Fruit fly (Drosophila melanogaster): ENCODE measurements around the gene Med.
A peak's percentile ranks its signal among the peaks of the same experiment; 100 is the strongest.

The Med gene

DNA sequence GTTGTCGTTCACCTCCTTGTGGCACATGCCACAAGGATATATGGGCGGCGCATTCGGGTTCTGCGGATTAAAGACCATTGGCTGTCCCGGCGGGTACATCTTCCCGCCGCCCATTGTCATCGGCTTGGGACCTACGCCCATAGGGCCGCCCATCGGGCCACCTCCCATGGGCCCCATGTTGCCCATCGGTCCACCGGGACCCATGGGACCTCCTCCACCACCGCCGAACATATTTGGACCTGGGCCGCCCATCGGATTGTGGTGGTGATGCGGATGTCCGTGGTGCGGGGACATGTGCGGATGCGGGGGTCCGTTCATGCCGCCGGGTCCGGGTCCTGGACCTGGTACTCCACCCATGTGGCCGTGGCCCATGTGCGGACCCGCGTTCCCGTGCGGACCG, 33.5 kb upstream of the Med start:
- TF ChIP-seq kay (GFP tag; ENCODE audit: borderline replicate concordance) (no peak), CG7101 (tag; optimal IDR thresholded peaks at IDR 0.05) (no peak), pad (GFP tag; optimal IDR thresholded peaks at IDR 0.05) (no peak), tj (GFP tag; optimal IDR thresholded peaks at IDR 0.05) (no peak), Mnt (GFP tag; optimal IDR thresholded peaks at IDR 0.05) (no peak), CG7045 (GFP tag; optimal IDR thresholded peaks at IDR 0.05) (no peak), CG33017 (tag; optimal IDR thresholded peaks at IDR 0.05) (no peak), CG1620 (GFP tag; optimal IDR thresholded peaks at IDR 0.05) (no peak), ovo (GFP tag; optimal IDR thresholded peaks at IDR 0.05) (no peak), CG11617 (GFP tag; optimal IDR thresholded peaks at IDR 0.05) (no peak), Crg-1 (GFP tag; optimal IDR thresholded peaks at IDR 0.05) (no peak), toe (GFP tag; optimal IDR thresholded peaks at IDR 0.05) (no peak), cic (GFP tag; optimal IDR thresholded peaks at IDR 0.05) (no peak), CG12768 (GFP tag; optimal IDR thresholded peaks at IDR 0.05) (no peak), cnc (optimal IDR thresholded peaks at IDR 0.05) (no peak), Clk (GFP tag; optimal IDR thresholded peaks at IDR 0.05) (no peak), bab1 (GFP tag; optimal IDR thresholded peaks at IDR 0.05) (no peak), Hr96 (GFP tag; optimal IDR thresholded peaks at IDR 0.05) (no peak), CG5204 (GFP tag; optimal IDR thresholded peaks at IDR 0.05) (no peak)

DNA sequence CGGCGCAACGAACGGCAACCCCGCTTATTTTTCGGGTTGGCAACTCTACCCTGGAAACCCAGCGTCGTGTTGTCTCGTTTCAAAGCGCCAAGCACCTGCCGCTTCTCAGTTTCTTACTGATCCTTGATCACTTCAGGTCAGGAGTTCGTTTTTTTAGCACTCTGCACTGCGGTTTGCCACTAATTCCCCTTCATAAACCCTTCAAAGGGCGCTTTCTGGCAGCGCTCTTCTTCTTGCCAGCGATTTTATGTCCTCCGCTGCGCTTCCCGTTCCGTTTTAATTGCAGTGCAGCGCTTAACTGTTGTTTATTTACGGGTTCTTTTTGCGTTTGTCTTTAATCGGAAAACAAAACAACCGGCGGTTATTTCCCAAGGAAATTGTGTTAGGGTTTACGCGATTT, 30.8 kb upstream of the Med start:
- TF ChIP-seq CG14711 (tag; optimal IDR thresholded peaks at IDR 0.05) (peak; percentile 88), CG7045 (GFP tag; optimal IDR thresholded peaks at IDR 0.05) (no peak)

DNA sequence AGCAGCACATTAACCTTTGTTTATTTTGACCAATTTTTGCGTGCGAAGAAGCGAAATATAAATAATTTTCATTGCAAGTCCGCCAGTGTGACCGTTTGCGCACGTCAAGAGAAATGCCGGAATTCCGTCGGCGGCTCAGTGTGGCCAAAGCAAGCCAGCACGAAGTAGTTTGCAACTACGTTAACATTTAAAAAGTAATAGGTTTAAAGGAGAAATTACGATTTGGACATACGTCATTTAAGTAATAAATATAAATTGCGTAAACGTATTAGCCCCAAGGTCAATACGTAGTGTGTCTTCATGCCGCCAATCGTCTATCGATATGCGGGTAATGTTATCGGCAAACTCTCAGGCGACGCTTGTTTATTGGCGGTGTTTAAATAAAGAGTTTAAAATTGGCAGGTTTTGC, 30.3 kb upstream of the Med start, which contains the start of the genes pygo and rod:
TSS of gene pygo (minus strand) at position 114 of the 409 bp plus-strand sequence.
TSS of gene rod (plus strand) at position 366 of the 409 bp plus-strand sequence.
- TF ChIP-seq toe (GFP tag; optimal IDR thresholded peaks at IDR 0.05) = no peak
- TF ChIP-seq CG14711 (tag; optimal IDR thresholded peaks at IDR 0.05) = peak; percentile 41
- no peak for TF ChIP-seq Clk (GFP tag; optimal IDR thresholded peaks at IDR 0.05)
- peak; percentile 42 for TF ChIP-seq bab1 (GFP tag; optimal IDR thresholded peaks at IDR 0.05)
- TF ChIP-seq cnc (optimal IDR thresholded peaks at IDR 0.05) = no peak
- no peak for TF ChIP-seq CG1620 (GFP tag; optimal IDR thresholded peaks at IDR 0.05)
- TF ChIP-seq CG33017 (tag; optimal IDR thresholded peaks at IDR 0.05) = no peak
- TF ChIP-seq pad (GFP tag; optimal IDR thresholded peaks at IDR 0.05) = no peak
- TF ChIP-seq Mnt (GFP tag; optimal IDR thresholded peaks at IDR 0.05) = no peak
- TF ChIP-seq tj (GFP tag; optimal IDR thresholded peaks at IDR 0.05) = no peak
- TF ChIP-seq ovo (GFP tag; optimal IDR thresholded peaks at IDR 0.05) = no peak

DNA sequence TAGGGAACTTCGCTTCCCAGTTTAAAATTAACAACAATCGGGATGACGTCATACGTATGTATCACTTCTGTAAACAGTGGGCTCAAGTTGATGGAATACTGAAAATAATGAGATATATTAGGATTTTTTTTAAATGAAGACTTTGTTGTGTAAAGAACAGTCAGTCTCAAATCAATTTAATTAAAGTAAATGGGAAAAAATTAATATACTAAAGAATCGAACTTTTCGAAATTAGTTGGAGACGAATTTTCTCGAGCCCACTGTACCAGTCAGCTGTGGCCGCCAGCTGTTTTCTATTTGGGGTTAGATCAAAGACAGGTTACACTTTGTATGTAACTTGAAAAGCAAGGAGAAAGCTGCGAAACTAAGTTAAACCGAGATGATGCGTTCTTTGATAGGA, 22.5 kb upstream of the Med start, which contains the start of gene CG1635:
TSS of gene CG1635 (plus strand) at position 300 of the 400 bp plus-strand sequence.
- TF ChIP-seq CG5204 (GFP tag; optimal IDR thresholded peaks at IDR 0.05) = peak; percentile 99
- TF ChIP-seq bab1 (GFP tag; optimal IDR thresholded peaks at IDR 0.05) = peak; percentile 100
- peak; percentile 99 for TF ChIP-seq CG14711 (tag; optimal IDR thresholded peaks at IDR 0.05)
- TF ChIP-seq ovo (GFP tag; optimal IDR thresholded peaks at IDR 0.05) = peak; percentile 97
- TF ChIP-seq CG7101 (tag; optimal IDR thresholded peaks at IDR 0.05) = peak; percentile 100
- no peak for TF ChIP-seq cnc (optimal IDR thresholded peaks at IDR 0.05)
- peak; percentile 100 for TF ChIP-seq CG33017 (tag; optimal IDR thresholded peaks at IDR 0.05)
- TF ChIP-seq CG12768 (GFP tag; optimal IDR thresholded peaks at IDR 0.05) = peak; percentile 100
- TF ChIP-seq Clk (GFP tag; optimal IDR thresholded peaks at IDR 0.05) = peak; percentile 99
- peak; percentile 98 for TF ChIP-seq Mnt (GFP tag; optimal IDR thresholded peaks at IDR 0.05)
- TF ChIP-seq toe (GFP tag; optimal IDR thresholded peaks at IDR 0.05) = peak; percentile 97
- peak; percentile 99 for TF ChIP-seq CG7045 (GFP tag; optimal IDR thresholded peaks at IDR 0.05)
- TF ChIP-seq cic (GFP tag; optimal IDR thresholded peaks at IDR 0.05) = peak; percentile 83
- TF ChIP-seq Crg-1 (GFP tag; optimal IDR thresholded peaks at IDR 0.05) = peak; percentile 98
- TF ChIP-seq Hr96 (GFP tag; optimal IDR thresholded peaks at IDR 0.05) = peak; percentile 98
- TF ChIP-seq tj (GFP tag; optimal IDR thresholded peaks at IDR 0.05) = peak; percentile 94
- peak; percentile 100 for TF ChIP-seq CG11617 (GFP tag; optimal IDR thresholded peaks at IDR 0.05)
- TF ChIP-seq CG1620 (GFP tag; optimal IDR thresholded peaks at IDR 0.05) = peak; percentile 98
- peak; percentile 100 for TF ChIP-seq kay (GFP tag; ENCODE audit: borderline replicate concordance)
- peak; percentile 95 for TF ChIP-seq pad (GFP tag; optimal IDR thresholded peaks at IDR 0.05)

DNA sequence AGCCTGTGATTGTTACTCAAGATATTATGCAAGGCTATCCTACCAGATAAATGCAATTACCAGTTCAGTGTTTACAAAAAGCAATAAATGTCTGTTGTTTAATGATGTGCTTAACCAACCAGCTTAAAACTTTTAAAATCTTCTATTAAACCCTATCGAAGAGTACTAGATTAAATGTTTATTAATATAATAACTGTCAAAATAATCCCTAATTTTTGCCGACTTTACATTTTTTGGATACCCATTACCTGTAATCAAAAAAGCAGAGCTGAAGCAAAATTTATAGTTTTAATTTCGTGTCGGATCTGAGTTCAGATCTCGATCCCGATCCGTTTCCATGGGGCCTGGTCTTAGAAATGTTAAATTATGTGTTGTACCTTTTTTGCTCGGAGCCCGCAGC, 20.6 kb upstream of the Med start, which contains the start of gene CG1638:
TSS of gene CG1638 (plus strand) at position 301 of the 400 bp plus-strand sequence.
- no peak for TF ChIP-seq tj (GFP tag; optimal IDR thresholded peaks at IDR 0.05)
- peak; percentile 78 for TF ChIP-seq kay (GFP tag; ENCODE audit: borderline replicate concordance)

DNA sequence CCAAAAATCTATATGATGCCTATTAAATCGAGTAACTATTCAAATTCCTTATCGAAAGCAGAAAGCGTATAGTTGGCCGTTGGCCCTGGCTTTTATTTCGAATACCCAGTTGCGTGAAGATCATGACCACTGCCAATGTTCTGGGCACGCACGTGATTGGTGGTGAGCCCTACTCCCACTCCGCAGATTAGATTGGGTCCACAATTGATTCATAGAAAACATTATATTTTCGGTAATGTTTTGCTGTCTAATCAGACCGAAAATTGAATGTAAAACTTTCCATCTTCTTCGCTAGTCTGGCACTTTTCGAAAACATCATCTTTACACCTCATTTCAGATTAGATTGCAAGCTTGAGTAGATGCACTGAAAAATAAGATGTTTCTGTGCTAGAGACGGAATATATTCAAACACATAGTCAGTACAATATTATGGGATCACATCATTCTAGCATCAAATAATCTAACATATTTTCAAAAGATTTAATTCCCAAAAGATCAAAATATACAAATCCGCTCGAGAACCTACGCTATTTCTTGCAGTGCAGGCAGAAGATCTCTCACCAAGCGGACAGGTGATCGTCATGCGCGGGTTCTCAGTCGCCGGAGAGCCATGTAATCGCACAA, 18.5 kb upstream of the Med start, which contains the start of gene CG1774:
TSS of gene CG1774 (plus strand) at position 548 of the 624 bp plus-strand sequence.
- TF ChIP-seq Clk (GFP tag; optimal IDR thresholded peaks at IDR 0.05) = peak; percentile 85
- peak; percentile 77 for TF ChIP-seq Crg-1 (GFP tag; optimal IDR thresholded peaks at IDR 0.05)
- TF ChIP-seq pad (GFP tag; optimal IDR thresholded peaks at IDR 0.05) = peak; percentile 74
- TF ChIP-seq ovo (GFP tag; optimal IDR thresholded peaks at IDR 0.05) = peak; percentile 46
- peak; percentile 97 for TF ChIP-seq CG12768 (GFP tag; optimal IDR thresholded peaks at IDR 0.05)
- TF ChIP-seq cnc (optimal IDR thresholded peaks at IDR 0.05) = no peak
- peak; percentile 97 for TF ChIP-seq kay (GFP tag; ENCODE audit: borderline replicate concordance)
- peak; percentile 94 for TF ChIP-seq bab1 (GFP tag; optimal IDR thresholded peaks at IDR 0.05)
- peak; percentile 97 for TF ChIP-seq CG33017 (tag; optimal IDR thresholded peaks at IDR 0.05)
- TF ChIP-seq CG11617 (GFP tag; optimal IDR thresholded peaks at IDR 0.05) = peak; percentile 97
- TF ChIP-seq CG1620 (GFP tag; optimal IDR thresholded peaks at IDR 0.05) = peak; percentile 78
- peak; percentile 93 for TF ChIP-seq cic (GFP tag; optimal IDR thresholded peaks at IDR 0.05)
- peak; percentile 86 for TF ChIP-seq tj (GFP tag; optimal IDR thresholded peaks at IDR 0.05)
- TF ChIP-seq CG7101 (tag; optimal IDR thresholded peaks at IDR 0.05) = peak; percentile 96
- peak; percentile 91 for TF ChIP-seq Mnt (GFP tag; optimal IDR thresholded peaks at IDR 0.05)
- peak; percentile 91 for TF ChIP-seq CG7045 (GFP tag; optimal IDR thresholded peaks at IDR 0.05)
- TF ChIP-seq toe (GFP tag; optimal IDR thresholded peaks at IDR 0.05) = no peak
- peak; percentile 96 for TF ChIP-seq Hr96 (GFP tag; optimal IDR thresholded peaks at IDR 0.05)
- TF ChIP-seq CG14711 (tag; optimal IDR thresholded peaks at IDR 0.05) = peak; percentile 90
- no peak for TF ChIP-seq CG5204 (GFP tag; optimal IDR thresholded peaks at IDR 0.05)
